Worm (Caenorhabditis elegans) whole organism, L4 larva: ENCODE data around the gene F21C10.3.
A peak's percentile ranks its signal among the peaks of the same experiment; 100 is the strongest.
"Not testable (repeated sequence)": the region's sequence is repeated elsewhere in the genome, so short reads cannot be mapped to it uniquely, and the experiment has no call there.

Experiments
- D1046.2 ChIP-seq: fragments of 200-800 bp; sonication (Bioruptor generic); IDR thresholded peaks from 2 replicates; pipeline ENCODE4 v1.3.6; 2022; ENCODE audit warnings: missing genetic modification characterization, missing compliant biosample characterization
- F10B5.3 ChIP-seq: sonication (generic microtip); optimal IDR thresholded peaks from 2 replicates; lab custom pipeline; 2016; ENCODE audit warnings: mild to moderate bottlenecking, missing genetic modification characterization, missing compliant biosample characterization
- T20F7.1 ChIP-seq: fragments of 200-800 bp; sonication (Bioruptor generic); optimal IDR thresholded peaks from 2 replicates; lab custom pipeline; 2018; ENCODE audit warnings: mild to moderate bottlenecking, missing genetic modification characterization, missing compliant biosample characterization
- T26A8.4 ChIP-seq: fragments of 200-800 bp; sonication (Bioruptor generic); IDR thresholded peaks from 2 replicates; pipeline ENCODE4 v1.3.6; 2022; ENCODE audit warnings: missing genetic modification characterization, missing compliant biosample characterization
- ceh-20 ChIP-seq: fragments of 200-800 bp; sonication (Bioruptor generic); IDR thresholded peaks from 2 replicates; pipeline ENCODE4 v1.3.6; 2022; ENCODE audit warnings: missing genetic modification reagents, missing genetic modification characterization, missing compliant biosample characterization
- ceh-44 ChIP-seq: fragments of 200-800 bp; sonication (Bioruptor generic); IDR thresholded peaks from 2 replicates; pipeline ENCODE4 v1.3.6; 2022; ENCODE audit warnings: missing genetic modification reagents, missing genetic modification characterization, missing compliant biosample characterization
- ctbp-1 ChIP-seq: fragments of 200-800 bp; sonication (Bioruptor generic); IDR thresholded peaks from 2 replicates; pipeline ENCODE4 v1.3.6; 2022; ENCODE audit warnings: missing genetic modification reagents, missing genetic modification characterization, missing compliant biosample characterization
- daf-12 ChIP-seq: fragments of 150-350 bp; optimal IDR thresholded peaks from 2 replicates; lab custom pipeline; 2014; ENCODE audit warnings: missing biosample characterization, missing genetic modification reagents, missing genetic modification characterization
- daf-19 ChIP-seq: fragments of 200-800 bp; sonication (Bioruptor generic); conservative IDR thresholded peaks from 2 replicates; pipeline ENCODE4 v1.3.6; 2022; ENCODE audit warnings: missing genetic modification characterization, missing compliant biosample characterization
- daf-8 ChIP-seq: fragments of 200-800 bp; sonication (Bioruptor generic); IDR thresholded peaks from 2 replicates; pipeline ENCODE4 v1.3.6; 2022; ENCODE audit warnings: missing genetic modification characterization, missing compliant biosample characterization
- egl-43 ChIP-seq: fragments of 200-800 bp; sonication (Bioruptor generic); IDR thresholded peaks from 2 replicates; pipeline ENCODE4 v1.3.6; 2022; ENCODE audit warnings: missing genetic modification reagents, missing genetic modification characterization, missing compliant biosample characterization
- fkh-10 ChIP-seq: fragments of 150-350 bp; optimal IDR thresholded peaks from 2 replicates; lab custom pipeline; 2014; ENCODE audit warnings: missing biosample characterization, missing genetic modification reagents, missing genetic modification characterization
- hlh-30 ChIP-seq: sonication (generic microtip); optimal IDR thresholded peaks from 2 replicates; lab custom pipeline; 2017; ENCODE audit warnings: antibody characterized with exemption, mild to moderate bottlenecking, missing genetic modification characterization, missing compliant biosample characterization; ENCODE audit not compliant: insufficient read depth
- lim-7 ChIP-seq: fragments of 200-800 bp; sonication (Bioruptor generic); IDR thresholded peaks from 2 replicates; pipeline ENCODE4 v1.3.6; 2022; ENCODE audit warnings: missing genetic modification characterization, missing compliant biosample characterization
- lin-13 ChIP-seq: fragments of 150-350 bp; optimal IDR thresholded peaks from 2 replicates; lab custom pipeline; 2014; ENCODE audit warnings: missing biosample characterization, missing genetic modification reagents, missing genetic modification characterization
- lin-15B ChIP-seq: fragments of 150-350 bp; sonication (generic microtip); optimal IDR thresholded peaks from 3 replicates; lab custom pipeline; 2014; ENCODE audit warnings: missing biosample characterization, missing genetic modification characterization
- lin-29 ChIP-seq: fragments of 200-800 bp; sonication (Bioruptor generic); IDR thresholded peaks from 2 replicates; pipeline ENCODE4 v1.3.6; 2022; ENCODE audit warnings: missing genetic modification reagents, missing genetic modification characterization, missing compliant biosample characterization
- lin-38 ChIP-seq: fragments of 200-800 bp; sonication (Bioruptor generic); IDR thresholded peaks from 2 replicates; pipeline ENCODE4 v1.3.6; 2022; ENCODE audit warnings: missing genetic modification reagents, missing genetic modification characterization, missing compliant biosample characterization
- lir-3 ChIP-seq: sonication (generic microtip); optimal IDR thresholded peaks from 2 replicates; lab custom pipeline; 2016; ENCODE audit warnings: mild to moderate bottlenecking, missing genetic modification characterization, missing compliant biosample characterization
- lsy-2 ChIP-seq, 2 experiments: fragments of 150-350 bp in 1 of 2; sonication (generic microtip) in 1 of 2; optimal IDR thresholded peaks; 2 replicates each; lab custom pipeline; 2014 to 2017; ENCODE audit warnings: missing biosample characterization in 2 of 2, missing genetic modification characterization in 2 of 2
- mdt-29 ChIP-seq: fragments of 200-800 bp; sonication (Bioruptor generic); IDR thresholded peaks from 2 replicates; pipeline ENCODE4 v1.3.6; 2022; ENCODE audit warnings: missing genetic modification reagents, missing genetic modification characterization, missing compliant biosample characterization
- mep-1 ChIP-seq: fragments of 150-350 bp; sonication (generic microtip); optimal IDR thresholded peaks from 3 replicates; lab custom pipeline; 2014; ENCODE audit warnings: missing biosample characterization, missing genetic modification characterization
- mes-2 ChIP-seq: sonication (generic microtip); optimal IDR thresholded peaks from 2 replicates; lab custom pipeline; 2016; ENCODE audit warnings: missing genotype, mild to moderate bottlenecking, missing genetic modification characterization, missing compliant biosample characterization; ENCODE audit not compliant: poor library complexity, severe bottlenecking
- mxl-2 ChIP-seq: fragments of 200-800 bp; sonication (Bioruptor generic); conservative IDR thresholded peaks from 2 replicates; pipeline ENCODE4 v1.3.6; 2022; ENCODE audit warnings: missing genetic modification reagents, missing genetic modification characterization, missing compliant biosample characterization
- nhr-10 ChIP-seq: fragments of 150-350 bp; optimal IDR thresholded peaks from 2 replicates; lab custom pipeline; 2014; ENCODE audit warnings: missing biosample characterization, missing genetic modification characterization
- nhr-102 ChIP-seq: sonication (generic microtip); optimal IDR thresholded peaks from 2 replicates; lab custom pipeline; 2016; ENCODE audit warnings: mild to moderate bottlenecking, missing genetic modification characterization, moderate library complexity, missing compliant biosample characterization
- nhr-25 ChIP-seq: sonication (generic microtip); optimal IDR thresholded peaks from 2 replicates; lab custom pipeline; 2017; ENCODE audit warnings: missing genetic modification characterization, mild to moderate bottlenecking, missing compliant biosample characterization, antibody characterized with exemption, moderate library complexity, borderline replicate concordance; ENCODE audit not compliant: insufficient read depth
- nhr-28 ChIP-seq: fragments of 150-350 bp; optimal IDR thresholded peaks from 2 replicates; lab custom pipeline; 2014; ENCODE audit warnings: missing biosample characterization, missing genetic modification characterization
- nhr-48 ChIP-seq: sonication (generic microtip); optimal IDR thresholded peaks from 2 replicates; lab custom pipeline; 2016; ENCODE audit warnings: mild to moderate bottlenecking, missing genetic modification characterization, missing compliant biosample characterization
- nhr-76 ChIP-seq: fragments of 150-350 bp; optimal IDR thresholded peaks from 2 replicates; lab custom pipeline; 2014; ENCODE audit warnings: missing biosample characterization, missing genetic modification characterization
- nhr-77 ChIP-seq: fragments of 150-350 bp; optimal IDR thresholded peaks from 2 replicates; lab custom pipeline; 2014; ENCODE audit warnings: missing biosample characterization, missing genetic modification characterization
- set-16 ChIP-seq: fragments of 200-800 bp; sonication (Bioruptor generic); IDR thresholded peaks from 2 replicates; pipeline ENCODE4 v1.3.6; 2022; ENCODE audit warnings: missing genetic modification reagents, missing genetic modification characterization, missing compliant biosample characterization
- snpc-1.2 ChIP-seq: fragments of 200-800 bp; sonication (Bioruptor generic); IDR thresholded peaks from 2 replicates; pipeline ENCODE4 v1.3.6; 2022; ENCODE audit warnings: missing genetic modification reagents, missing genetic modification characterization, missing compliant biosample characterization
- tra-1 ChIP-seq: fragments of 200-800 bp; sonication (Bioruptor generic); IDR thresholded peaks from 2 replicates; pipeline ENCODE4 v1.3.6; 2022; ENCODE audit warnings: missing genetic modification reagents, missing genetic modification characterization, missing compliant biosample characterization
- unc-130 ChIP-seq: sonication (generic microtip); optimal IDR thresholded peaks from 2 replicates; lab custom pipeline; 2016; ENCODE audit warnings: missing genetic modification reagents, missing genetic modification characterization, missing compliant biosample characterization
- unc-62 ChIP-seq, 3 experiments: fragments of 150-350 bp in 1 of 3; sonication (generic microtip); optimal IDR thresholded peaks in 2 of 3; peaks in 1 of 3; 1 replicate in 1 of 3; 2 replicates in 2 of 3; lab custom pipeline; 2014 to 2017; ENCODE audit warnings: missing biosample characterization in 3 of 3, missing genetic modification characterization in 3 of 3, missing genetic modification reagents in 3 of 3, missing genotype in 1 of 3
- zag-1 ChIP-seq: fragments of 150-350 bp; optimal IDR thresholded peaks from 2 replicates; lab custom pipeline; 2014; ENCODE audit warnings: missing biosample characterization, missing genetic modification characterization
- zfp-3 ChIP-seq: fragments of 200-800 bp; sonication (Bioruptor generic); conservative IDR thresholded peaks from 2 replicates; pipeline ENCODE4 v1.3.6; 2022; ENCODE audit warnings: missing genetic modification reagents, missing genetic modification characterization, missing compliant biosample characterization
- zip-11 ChIP-seq: fragments of 200-800 bp; sonication (Bioruptor generic); IDR thresholded peaks from 2 replicates; pipeline ENCODE4 v1.3.6; 2022; ENCODE audit warnings: missing genetic modification characterization, missing compliant biosample characterization

Gene F21C10.3

DNA sequence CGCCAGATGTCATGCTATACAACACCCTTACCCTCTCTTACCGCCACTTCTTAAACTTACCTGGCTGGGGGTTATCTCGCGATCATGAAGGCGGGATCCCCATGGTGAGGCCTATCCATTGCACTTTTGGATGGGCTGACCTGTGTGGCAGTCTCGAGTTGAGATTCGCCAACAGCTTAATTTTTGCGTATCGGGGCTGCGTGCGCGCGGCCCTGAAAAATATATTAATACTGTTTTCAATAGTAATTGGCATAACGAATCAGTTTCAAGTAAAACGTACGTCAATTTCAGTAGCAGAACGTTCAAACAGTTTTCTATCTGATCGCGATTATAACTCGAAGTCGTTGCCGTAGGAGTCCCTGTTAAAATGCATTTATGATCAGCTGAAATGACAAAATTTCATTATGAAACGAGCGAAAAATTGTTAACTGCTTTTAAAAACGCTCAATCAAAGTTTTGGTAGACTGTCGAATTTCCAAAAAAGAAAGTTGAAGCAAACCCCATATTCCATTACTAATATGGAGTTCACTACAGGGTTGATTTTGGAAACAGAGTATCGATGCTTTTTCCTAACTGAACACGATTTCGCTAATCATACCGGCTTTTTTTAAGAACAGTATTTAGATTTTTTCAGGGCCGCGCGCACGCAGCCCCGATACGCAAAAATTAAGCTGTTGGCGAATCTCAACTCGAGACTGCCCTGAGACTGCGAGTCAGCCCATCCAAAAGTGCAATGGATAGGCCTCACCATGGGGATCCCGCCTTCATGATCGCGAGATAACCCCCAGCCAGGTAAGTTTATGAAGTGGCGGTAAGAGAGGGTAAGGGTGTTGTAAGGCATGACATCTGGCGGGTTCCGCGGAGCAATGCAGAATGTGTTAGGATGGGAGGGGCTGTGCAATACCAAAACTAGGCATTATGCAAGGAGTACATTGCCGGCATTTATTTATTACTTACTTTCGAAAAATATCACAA, 36.8 kb upstream of the F21C10.3 start:
- TF ChIP-seq egl-43 (GFP tag; lab: Robert Waterston, UW) (peak; percentile 64; the same call in 1 of the 2 replicates), mdt-29 (peak; percentile 11; the same call in 1 of the 2 replicates), unc-62 (GFP tag; optimal IDR thresholded peaks at IDR 0.05 in 1 of 2; lab: Kevin White, UChicago) (peak in 1 of 2 experiments; percentile 49), zfp-3 (GFP tag; lab: Robert Waterston, UW) (peak; percentile 82), lim-7 (GFP tag; lab: Robert Waterston, UW) (peak; percentile 33; the same call in 1 of the 2 replicates), snpc-1.2 (GFP tag; lab: Robert Waterston, UW) (peak; percentile 66), daf-19 (GFP tag; lab: Robert Waterston, UW) (0 out of 2 replicates have a peak, but pooled peaks have one; percentile 51), ctbp-1 (GFP tag; lab: Robert Waterston, UW) (peak; percentile 31; the same call in 1 of the 2 replicates), mes-2 (tag; lab: Kevin White, UChicago) (peak; percentile 15), tra-1 (GFP tag; lab: Robert Waterston, UW) (0 out of 2 replicates have a peak, but pooled peaks have one; percentile 11), ceh-44 (GFP tag; lab: Robert Waterston, UW) (0 out of 2 replicates have a peak, but pooled peaks have one; percentile 4), set-16 (peak; percentile 30), lin-38 (0 out of 2 replicates have a peak, but pooled peaks have one; percentile 16)
- not testable (repeated sequence) for TF ChIP-seq unc-62 (tag; optimal IDR thresholded peaks at IDR 0.05; lab: Kevin White, UChicago)

DNA sequence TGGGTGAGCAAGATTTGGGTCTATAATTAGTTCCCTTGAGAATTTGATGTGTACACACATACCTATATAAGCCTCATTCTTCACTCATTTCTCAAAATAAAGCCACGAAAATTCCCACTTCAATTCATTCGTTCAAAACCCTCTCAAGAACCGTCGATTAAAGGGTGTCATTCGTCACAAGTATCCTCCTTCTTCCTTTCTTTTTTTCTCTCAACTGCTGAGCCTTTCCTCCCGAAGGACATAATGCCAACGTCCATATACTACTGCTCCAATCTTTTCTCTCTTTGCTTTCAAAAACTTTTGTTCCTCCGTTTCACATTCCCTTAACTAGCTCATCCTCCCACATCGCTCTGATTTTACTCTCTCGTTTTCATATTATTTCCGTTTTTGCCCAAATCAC, 35.7 kb upstream of the F21C10.3 start, which contains the start of gene T27E4.1:
Gene T27E4.1, plus strand, starts transcription at position 137 of the 400 bp plus-strand sequence.
- TF ChIP-seq zag-1 (tag; lab: Kevin White, UChicago): no peak
- no peak for TF ChIP-seq nhr-48
- TF ChIP-seq egl-43 (GFP tag; lab: Robert Waterston, UW): no peak
- no peak for TF ChIP-seq nhr-25 (tag; lab: Kevin White, UChicago)
- TF ChIP-seq T26A8.4 (GFP tag; lab: Robert Waterston, UW): no peak
- TF ChIP-seq mxl-2: no peak
- peak; percentile 31 for TF ChIP-seq hlh-30
- TF ChIP-seq lin-15B (tag; lab: Kevin White, UChicago): no peak
- no peak for TF ChIP-seq lir-3 (tag; lab: Kevin White, UChicago)
- 0 out of 2 replicates have a peak, but pooled peaks have one; percentile 21 for TF ChIP-seq ceh-20
- TF ChIP-seq fkh-10: peak; percentile 30
- TF ChIP-seq mep-1: peak; percentile 12
- no peak for TF ChIP-seq unc-130 (GFP tag; lab: Kevin White, UChicago)
- TF ChIP-seq lsy-2 (tag; optimal IDR thresholded peaks at IDR 0.05; lab: Kevin White, UChicago): no peak
- TF ChIP-seq nhr-77 (tag; lab: Kevin White, UChicago): no peak
- TF ChIP-seq daf-12 (tag; lab: Kevin White, UChicago): no peak
- TF ChIP-seq lin-29 (GFP tag; lab: Robert Waterston, UW): no peak
- TF ChIP-seq ctbp-1 (GFP tag; lab: Robert Waterston, UW): no peak
- no peak for TF ChIP-seq daf-8
- no peak for TF ChIP-seq set-16
- TF ChIP-seq T20F7.1: no peak
- no peak for TF ChIP-seq nhr-102 (tag; lab: Kevin White, UChicago)
- no peak for TF ChIP-seq lin-13 (GFP tag; lab: Kevin White, UChicago)
- TF ChIP-seq nhr-76: no peak
- TF ChIP-seq nhr-10 (tag; lab: Kevin White, UChicago): no peak
- no peak for TF ChIP-seq F10B5.3
- TF ChIP-seq nhr-28 (tag; lab: Kevin White, UChicago): no peak
- TF ChIP-seq D1046.2: no peak
- no peak for TF ChIP-seq zip-11 (GFP tag; lab: Robert Waterston, UW)
